Worm (Caenorhabditis elegans): ENCODE data around the gene osm-12.

- no peak for TF ChIP-seq tbx-11 (GFP tag; IDR thresholded peaks at IDR 0.05)
- TF ChIP-seq ama-1 (optimal IDR thresholded peaks at IDR 0.05): no peak
- TF ChIP-seq scrt-1 (GFP tag; IDR thresholded peaks at IDR 0.05): no peak
Observed at ce11 chrIII:12182919-12183318, 19.4 kb downstream of the osm-12 start, which contains the start of gene Y75B8A.10.
